Worm (Caenorhabditis elegans): Measurements from ENCODE around the gene gtf-2H3.

Gene gtf-2H3

DNA sequence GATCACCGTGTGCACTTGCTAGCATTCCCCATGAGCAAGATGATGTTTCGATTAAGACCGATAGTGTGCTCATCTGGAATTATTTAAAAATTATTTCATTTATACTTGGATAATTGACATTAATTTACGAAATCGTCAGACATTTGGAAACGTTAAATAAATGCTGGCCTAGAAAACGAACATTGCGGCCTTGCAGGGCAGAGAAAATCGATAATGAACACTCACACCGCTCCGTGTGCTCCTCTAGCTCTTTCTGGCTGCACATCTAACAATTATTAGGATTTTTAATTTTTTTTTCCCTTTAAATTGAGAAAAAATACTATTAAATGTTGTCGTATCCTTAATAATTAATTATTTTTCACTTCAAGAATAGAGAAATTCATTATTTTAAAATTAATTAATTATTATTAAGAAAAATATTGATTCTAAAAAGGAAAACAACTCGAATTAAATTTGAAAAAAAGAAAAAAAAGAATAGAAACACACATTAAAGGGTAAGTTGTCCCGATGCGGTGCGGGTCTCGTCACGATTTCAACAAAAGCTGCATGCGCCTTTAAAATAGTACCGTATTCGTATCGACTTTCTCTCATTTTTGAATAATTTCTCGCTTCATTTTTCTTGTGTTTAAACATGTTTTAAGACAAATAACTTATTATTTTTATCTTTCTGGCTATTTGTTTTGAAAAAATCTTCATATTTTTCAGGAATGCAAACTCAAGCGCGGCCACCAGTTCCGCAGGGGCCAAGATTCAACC, at the start of gene gtf-2H3, which contains the start of gene ham-3:
TSS of gene gtf-2H3 (minus strand) at position 73 of the 756 bp plus-strand sequence.
TSS of gene ham-3 (plus strand) at position 706 of the 756 bp plus-strand sequence.
- no peak for TF ChIP-seq nhr-76 (tag; optimal IDR thresholded peaks at IDR 0.05)
- peak; percentile 65 for TF ChIP-seq mes-2 (tag; optimal IDR thresholded peaks at IDR 0.05; ENCODE audit: poor library complexity, severe bottlenecking)
- TF ChIP-seq ceh-28 (tag; optimal IDR thresholded peaks at IDR 0.05): peak; percentile 65
- TF ChIP-seq lsy-2 (tag; optimal IDR thresholded peaks at IDR 0.05): peak in 1 of 2 experiments; percentile 25
- no peak for TF ChIP-seq mdt-29 (GFP tag; IDR thresholded peaks at IDR 0.05)

DNA sequence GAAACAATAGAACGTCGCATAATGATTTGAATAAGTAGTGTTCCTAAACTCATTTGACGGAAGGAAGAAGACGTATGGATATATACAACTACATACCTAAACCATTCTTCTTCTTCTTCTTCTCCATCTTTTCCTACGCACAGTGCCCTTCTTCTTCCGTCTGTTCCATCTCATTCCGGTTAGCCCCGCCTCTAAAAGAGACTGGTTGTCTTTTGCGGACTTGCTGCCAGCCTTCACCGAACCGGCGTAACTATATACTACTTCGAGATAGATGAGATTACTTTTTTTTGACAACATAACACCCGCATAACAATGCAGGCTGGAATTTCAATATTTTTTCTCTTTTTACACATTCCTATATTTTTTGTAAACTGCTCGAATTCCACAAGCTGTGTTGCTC, 40.4 kb upstream of the gtf-2H3 start, which contains the start of the genes K08E5.5 and mua-3:
TSS of gene K08E5.5 (minus strand) at position 101 of the 400 bp plus-strand sequence.
TSS of gene mua-3 (plus strand) at position 313 of the 400 bp plus-strand sequence.
- TF ChIP-seq F49E8.2 (tag; optimal IDR thresholded peaks at IDR 0.05; ENCODE audit: borderline replicate concordance) (no peak), zfp-2 (tag; optimal IDR thresholded peaks at IDR 0.05) (no peak), spr-3 (GFP tag; optimal IDR thresholded peaks at IDR 0.05) (no peak), unc-62 (GFP tag; optimal IDR thresholded peaks at IDR 0.05 in 1 of 2) (peak in 1 of 2 experiments; percentile 38), unc-62 (tag; optimal IDR thresholded peaks at IDR 0.05) (no peak)

DNA sequence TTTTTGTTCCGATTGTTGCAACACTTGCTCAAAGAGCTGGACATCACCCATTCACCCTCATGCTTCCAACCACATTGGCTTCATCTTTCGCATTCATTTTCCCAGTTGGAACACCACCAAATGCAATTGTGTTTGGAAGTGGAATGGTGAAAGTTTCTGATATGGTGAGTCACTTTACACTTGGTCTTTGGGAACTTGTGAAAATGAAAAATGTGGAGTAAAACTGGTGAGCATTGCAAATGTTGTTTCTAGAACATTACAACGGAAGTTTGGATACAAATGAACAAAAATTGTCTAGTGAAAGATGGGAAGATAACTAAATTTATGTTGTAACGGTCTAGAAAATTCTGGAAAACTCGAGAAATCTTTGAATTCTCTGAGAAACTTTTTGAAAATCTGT, 36.3 kb upstream of the gtf-2H3 start:
- TF ChIP-seq unc-62 (GFP tag; optimal IDR thresholded peaks at IDR 0.05 in 1 of 2) (peak in 1 of 2 experiments; percentile 83), unc-62 (tag; optimal IDR thresholded peaks at IDR 0.05) (no peak), lin-38 (GFP tag; IDR thresholded peaks at IDR 0.05) (no peak), zfp-2 (tag; optimal IDR thresholded peaks at IDR 0.05) (no peak), aha-1 (tag) (peak; percentile 90)

DNA sequence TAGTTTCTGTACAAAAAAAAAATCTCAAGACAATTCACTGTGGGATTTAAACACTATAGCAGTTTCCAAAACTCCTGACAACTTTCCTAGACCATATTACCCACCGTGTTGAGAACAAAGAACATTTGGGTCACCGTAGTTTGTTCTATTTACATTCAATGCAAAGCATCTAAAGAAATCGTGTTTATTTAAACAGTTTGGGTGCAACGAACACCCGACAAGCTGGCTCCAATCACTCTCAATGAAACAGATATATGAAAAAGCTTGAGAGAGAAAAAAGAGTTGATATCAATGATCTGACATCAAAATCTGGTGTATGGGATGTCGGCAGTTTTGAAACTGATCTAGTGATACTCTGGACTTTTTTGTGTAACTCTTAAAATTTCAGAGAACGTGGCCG, 35.0 kb upstream of the gtf-2H3 start:
- no peak for TF ChIP-seq pha-4 (GFP tag; IDR thresholded peaks at IDR 0.05)
- peak; percentile 2 for TF ChIP-seq pha-4 (tag; optimal IDR thresholded peaks at IDR 0.05)
- no peak for TF ChIP-seq spr-1 (tag; optimal IDR thresholded peaks at IDR 0.05)
- TF ChIP-seq daf-16 (GFP tag; optimal IDR thresholded peaks at IDR 0.05): peak in 1 of 2 experiments; percentile 21
- TF ChIP-seq daf-16 (tag; optimal IDR thresholded peaks at IDR 0.05): no peak
- TF ChIP-seq lsy-2 (tag; optimal IDR thresholded peaks at IDR 0.05): peak in 1 of 2 experiments; percentile 0

DNA sequence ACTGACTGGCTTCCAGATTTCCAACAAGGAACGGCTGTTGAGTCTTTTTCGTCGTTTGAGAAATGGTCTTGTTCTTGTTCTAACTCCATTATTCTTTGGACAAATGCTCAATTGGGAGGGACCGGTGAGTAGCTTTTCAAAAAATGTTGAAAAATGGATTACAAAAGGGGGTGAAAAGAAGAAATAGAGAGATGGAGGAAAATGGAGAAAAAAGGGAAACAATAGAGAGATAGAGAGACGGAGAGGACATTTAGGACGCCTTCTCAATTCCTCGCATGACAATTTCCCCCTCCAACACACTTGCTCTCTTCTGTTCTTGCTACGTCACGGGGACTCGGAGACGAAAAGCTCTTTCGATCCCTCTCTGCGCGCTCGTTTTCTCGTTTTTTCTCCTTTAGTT, 33.1 kb upstream of the gtf-2H3 start:
- TF ChIP-seq ceh-82 (tag; optimal IDR thresholded peaks at IDR 0.05) (no peak), fkh-10 (GFP tag; optimal IDR thresholded peaks at IDR 0.05) (peak; percentile 56), aha-1 (tag) (peak; percentile 61), nhr-237 (tag; optimal IDR thresholded peaks at IDR 0.05) (no peak), mdt-29 (GFP tag; IDR thresholded peaks at IDR 0.05) (0 out of 2 replicates have a peak, but pooled peaks have one; percentile 46), rbr-2 (tag; optimal IDR thresholded peaks at IDR 0.05) (peak; percentile 64), T20F7.1 (GFP tag; optimal IDR thresholded peaks at IDR 0.05) (no peak), hlh-30 (tag; optimal IDR thresholded peaks at IDR 0.05; ENCODE audit: insufficient read depth) (peak; percentile 83), hmg-1.1 (GFP tag; IDR thresholded peaks at IDR 0.05) (peak; percentile 38; the same call in 1 of the 2 replicates), ctbp-1 (GFP tag; IDR thresholded peaks at IDR 0.05) (peak; percentile 74), pha-4 (GFP tag; IDR thresholded peaks at IDR 0.05) (0 out of 2 replicates have a peak, but pooled peaks have one; percentile 26), pha-4 (tag; optimal IDR thresholded peaks at IDR 0.05) (no peak), mdl-1 (tag; optimal IDR thresholded peaks at IDR 0.05) (peak in 1 of 2 experiments; percentile 46), pqm-1 (tag; optimal IDR thresholded peaks at IDR 0.05) (no peak), ces-1 (GFP tag; optimal IDR thresholded peaks at IDR 0.05) (peak; percentile 24), unc-62 (GFP tag; optimal IDR thresholded peaks at IDR 0.05 in 1 of 2) (peak in 1 of 2 experiments; percentile 96), unc-62 (tag; optimal IDR thresholded peaks at IDR 0.05) (no peak), ceh-62 (tag; optimal IDR thresholded peaks at IDR 0.05) (no peak), lsy-2 (tag; optimal IDR thresholded peaks at IDR 0.05) (peak; percentile 24 to 73), mep-1 (tag; optimal IDR thresholded peaks at IDR 0.05) (peak; percentile 54), ztf-7 (tag; optimal IDR thresholded peaks at IDR 0.05) (no peak), nhr-48 (tag; optimal IDR thresholded peaks at IDR 0.05) (peak; percentile 8), F37D6.2 (tag; optimal IDR thresholded peaks at IDR 0.05) (peak; percentile 22), set-16 (GFP tag; IDR thresholded peaks at IDR 0.05) (0 out of 2 replicates have a peak, but pooled peaks have one; percentile 4), hlh-11 (tag; optimal IDR thresholded peaks at IDR 0.05) (peak; percentile 15), tra-1 (GFP tag; IDR thresholded peaks at IDR 0.05) (0 out of 2 replicates have a peak, but pooled peaks have one; percentile 28), lir-3 (tag; optimal IDR thresholded peaks at IDR 0.05) (no peak), jun-1 (tag; optimal IDR thresholded peaks at IDR 0.05) (no peak)
